Worm (Caenorhabditis elegans) whole organism, late embryonic: ENCODE results near the gene clec-28.

Experiments used
- ceh-19 ChIP-seq: fragments of 200-800 bp; sonication (Bioruptor generic); optimal IDR thresholded peaks from 2 replicates; lab custom pipeline; 2018; ENCODE audit warnings: mild to moderate bottlenecking, missing genetic modification characterization, missing compliant biosample characterization
- pros-1 ChIP-seq: fragments of 150-350 bp; optimal IDR thresholded peaks from 2 replicates; lab custom pipeline; 2014; ENCODE audit warnings: missing biosample characterization, missing genetic modification reagents, missing genetic modification characterization
- sox-4 ChIP-seq: sonication (generic microtip); optimal IDR thresholded peaks from 2 replicates; lab custom pipeline; 2017; ENCODE audit warnings: mild to moderate bottlenecking, missing genetic modification characterization, inconsistent platforms, missing compliant biosample characterization
- unc-55 ChIP-seq: sonication (generic microtip); optimal IDR thresholded peaks from 2 replicates; lab custom pipeline; 2017; ENCODE audit warnings: missing biosample characterization, missing genetic modification reagents, missing genetic modification characterization

DNA sequence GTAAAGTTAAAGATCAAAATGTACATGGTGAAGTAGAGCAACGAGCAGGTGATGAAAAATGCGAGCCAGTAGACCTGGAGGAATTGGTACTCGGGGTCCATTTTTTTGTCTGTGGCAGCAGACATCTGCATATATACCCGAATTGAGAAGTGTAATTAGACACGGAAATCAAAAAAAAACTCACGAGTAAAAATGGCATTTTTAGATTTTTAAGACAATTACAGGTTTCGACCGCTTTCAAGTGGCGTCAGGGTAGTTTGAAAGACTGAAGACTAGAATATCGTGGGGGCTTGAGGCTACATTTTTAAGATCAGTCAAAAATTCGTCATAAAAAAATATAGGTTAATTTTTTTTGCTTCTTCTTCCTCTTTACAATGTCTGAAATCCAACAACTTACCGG lies 37.2 kb downstream of the clec-28 start, which contains the start of gene srd-68:
- TF ChIP-seq pros-1 (tag; lab: Kevin White, UChicago) (no peak), sox-4 (no peak), unc-55 (GFP tag; lab: Kevin White, UChicago) (no peak), ceh-19 (GFP tag; lab: Kevin White, UChicago) (no peak)
